Fruit fly (Drosophila melanogaster) whole organism, embryonic: Measurements from ENCODE around the gene Tmtc4.

ENCODE experiments used
- Ada2b ChIP-seq: fragments of 200-800 bp; sonication (Bioruptor generic); IDR thresholded peaks from 2 replicates; pipeline ENCODE4 v1.3.6; 2022; ENCODE audit warnings: missing biosample characterization, missing genetic modification characterization
- Asciz ChIP-seq: fragments of 200-800 bp; sonication (Bioruptor generic); optimal IDR thresholded peaks from 2 replicates; lab custom pipeline; 2017; ENCODE audit warnings: missing biosample characterization, mild to moderate bottlenecking, missing genetic modification characterization, missing genetic modification reagents
- CG10366 ChIP-seq: fragments of 200-800 bp; sonication (Bioruptor generic); IDR thresholded peaks from 2 replicates; pipeline ENCODE4 v1.3.6; 2022; ENCODE audit warnings: missing biosample characterization, missing genetic modification characterization
- CG10654 ChIP-seq: fragments of 200-800 bp; sonication (Bioruptor generic); optimal IDR thresholded peaks from 2 replicates; lab custom pipeline; 2016; ENCODE audit warnings: missing biosample characterization, missing genetic modification characterization
- CG10959 ChIP-seq: fragments of 200-800 bp; sonication (Bioruptor generic); IDR thresholded peaks from 2 replicates; pipeline ENCODE4 v1.3.6; 2022; ENCODE audit warnings: missing biosample characterization, missing genetic modification characterization
- CG11504 ChIP-seq: fragments of 200-800 bp; sonication (Bioruptor generic); optimal IDR thresholded peaks from 3 replicates; lab custom pipeline; 2019; ENCODE audit warnings: missing biosample characterization, mild to moderate bottlenecking, missing genetic modification characterization, moderate library complexity
- CG11695 ChIP-seq: fragments of 200-800 bp; sonication (Bioruptor generic); IDR thresholded peaks from 3 replicates; pipeline ENCODE4 v1.3.6; 2022; ENCODE audit warnings: missing biosample characterization, missing genetic modification characterization
- CG12769 ChIP-seq: fragments of 200-800 bp; sonication (Bioruptor generic); optimal IDR thresholded peaks from 2 replicates; lab custom pipeline; 2019; ENCODE audit warnings: missing biosample characterization, mild to moderate bottlenecking, missing genetic modification characterization, moderate library complexity
- CG13624 ChIP-seq: fragments of 200-800 bp; sonication (Bioruptor generic); optimal IDR thresholded peaks from 2 replicates; lab custom pipeline; 2016; ENCODE audit warnings: missing biosample characterization, missing genetic modification characterization
- CG17385 ChIP-seq: fragments of 200-800 bp; sonication (Bioruptor generic); optimal IDR thresholded peaks from 3 replicates; lab custom pipeline; 2018; ENCODE audit warnings: missing biosample characterization, mild to moderate bottlenecking, missing genetic modification characterization
- CG18262 ChIP-seq: fragments of 200-800 bp; optimal IDR thresholded peaks from 3 replicates; lab custom pipeline; 2019; ENCODE audit warnings: missing biosample characterization, mild to moderate bottlenecking, missing genetic modification characterization, moderate library complexity
- CG18619 ChIP-seq: fragments of 200-800 bp; sonication (Bioruptor generic); optimal IDR thresholded peaks from 3 replicates; lab custom pipeline; 2017; ENCODE audit warnings: missing biosample characterization, mild to moderate bottlenecking, missing genetic modification characterization
- CG18764 ChIP-seq: fragments of 200-800 bp; sonication (Bioruptor generic); optimal IDR thresholded peaks from 3 replicates; lab custom pipeline; 2016; ENCODE audit warnings: missing biosample characterization, missing genetic modification characterization
- CG2120 ChIP-seq: fragments of 200-800 bp; sonication (Bioruptor generic); optimal IDR thresholded peaks from 3 replicates; lab custom pipeline; 2016; ENCODE audit warnings: missing biosample characterization, missing genetic modification characterization
- CG31365 ChIP-seq: fragments of 200-800 bp; sonication (Bioruptor generic); optimal IDR thresholded peaks from 2 replicates; lab custom pipeline; 2018; ENCODE audit warnings: missing biosample characterization, mild to moderate bottlenecking, missing genetic modification characterization
- CG32532 ChIP-seq: fragments of 200-800 bp; sonication (Bioruptor generic); IDR thresholded peaks from 2 replicates; pipeline ENCODE4 v1.3.6; 2022; ENCODE audit warnings: missing biosample characterization, missing genetic modification characterization
- CG3838 ChIP-seq: fragments of 200-800 bp; sonication (Bioruptor generic); optimal IDR thresholded peaks from 3 replicates; lab custom pipeline; 2016; ENCODE audit warnings: missing biosample characterization, missing genetic modification characterization
- CG4404 ChIP-seq: fragments of 200-800 bp; sonication (Bioruptor generic); IDR thresholded peaks from 2 replicates; pipeline ENCODE4 v1.3.6; 2022; ENCODE audit warnings: missing biosample characterization, missing genetic modification characterization
- CG4854 ChIP-seq: fragments of 200-800 bp; sonication (Bioruptor generic); optimal IDR thresholded peaks from 2 replicates; lab custom pipeline; 2016; ENCODE audit warnings: missing biosample characterization, missing genetic modification characterization, inconsistent platforms
- CG6272 ChIP-seq: fragments of 200-800 bp; sonication (Bioruptor generic); IDR thresholded peaks from 2 replicates; pipeline ENCODE4 v1.3.6; 2022; ENCODE audit warnings: missing biosample characterization, missing genetic modification characterization
- CG8388 ChIP-seq: fragments of 200-800 bp; sonication (Bioruptor generic); optimal IDR thresholded peaks from 2 replicates; lab custom pipeline; 2019; ENCODE audit warnings: missing biosample characterization, mild to moderate bottlenecking, missing genetic modification characterization, moderate library complexity
- CG8924 ChIP-seq: fragments of 200-800 bp; optimal IDR thresholded peaks from 3 replicates; lab custom pipeline; 2019; ENCODE audit warnings: missing biosample characterization, mild to moderate bottlenecking, missing genetic modification characterization, moderate library complexity
- CG9215 ChIP-seq: fragments of 200-800 bp; sonication (Bioruptor generic); IDR thresholded peaks from 2 replicates; pipeline ENCODE4 v1.3.6; 2022; ENCODE audit warnings: missing biosample characterization, missing genetic modification characterization
- Gsc ChIP-seq: fragments of 200-800 bp; sonication (Bioruptor generic); IDR thresholded peaks from 2 replicates; pipeline ENCODE4 v1.3.6; 2022; ENCODE audit warnings: missing biosample characterization, missing genetic modification characterization
- Hmr ChIP-seq: fragments of 200-800 bp; sonication (Bioruptor generic); optimal IDR thresholded peaks from 3 replicates; lab custom pipeline; 2017; ENCODE audit warnings: mild to moderate bottlenecking, missing biosample characterization, missing genetic modification reagents, missing genetic modification characterization
- Hsf ChIP-seq: fragments of 200-800 bp; sonication (Bioruptor generic); optimal IDR thresholded peaks from 3 replicates; lab custom pipeline; 2016; ENCODE audit warnings: missing biosample characterization, missing genetic modification characterization
- Jarid2 ChIP-seq: fragments of 200-800 bp; sonication (Bioruptor generic); optimal IDR thresholded peaks from 3 replicates; lab custom pipeline; 2017; ENCODE audit warnings: mild to moderate bottlenecking, missing biosample characterization, missing genetic modification reagents, missing genetic modification characterization
- Mes4 ChIP-seq: fragments of 200-800 bp; sonication (Bioruptor generic); optimal IDR thresholded peaks from 2 replicates; lab custom pipeline; 2016; ENCODE audit warnings: missing biosample characterization, missing genetic modification characterization
- NC2β ChIP-seq: fragments of 200-800 bp; sonication (Bioruptor generic); optimal IDR thresholded peaks from 2 replicates; lab custom pipeline; 2016; ENCODE audit warnings: missing biosample characterization, missing genetic modification characterization
- Scr ChIP-seq: fragments of 200-800 bp; sonication (Bioruptor generic); IDR thresholded peaks from 2 replicates; pipeline ENCODE4 v1.3.6; 2022; ENCODE audit warnings: missing biosample characterization, missing genetic modification characterization; ENCODE audit not compliant: partially characterized antibody
- Sox100B ChIP-seq: fragments of 200-800 bp; sonication (Bioruptor generic); optimal IDR thresholded peaks from 3 replicates; lab custom pipeline; 2018; ENCODE audit warnings: missing biosample characterization, mild to moderate bottlenecking, missing genetic modification characterization
- Sry-β ChIP-seq: fragments of 200-800 bp; sonication (Bioruptor generic); optimal IDR thresholded peaks from 2 replicates; lab custom pipeline; 2018; ENCODE audit warnings: missing biosample characterization, mild to moderate bottlenecking, missing genetic modification characterization, moderate library complexity
- ab ChIP-seq: fragments of 200-800 bp; sonication (Bioruptor generic); optimal IDR thresholded peaks from 2 replicates; lab custom pipeline; 2016; ENCODE audit warnings: missing biosample characterization, missing genetic modification characterization
- ase ChIP-seq: fragments of 200-800 bp; sonication (Bioruptor generic); IDR thresholded peaks from 3 replicates; pipeline ENCODE4 v1.3.6; 2022; ENCODE audit warnings: missing biosample characterization, missing genetic modification characterization
- ato ChIP-seq: fragments of 200-800 bp; sonication (Bioruptor generic); IDR thresholded peaks from 2 replicates; pipeline ENCODE4 v1.3.6; 2022; ENCODE audit warnings: missing biosample characterization, missing genetic modification characterization; ENCODE audit not compliant: partially characterized antibody
- az2 ChIP-seq: fragments of 200-800 bp; sonication (Bioruptor generic); optimal IDR thresholded peaks from 3 replicates; lab custom pipeline; 2016; ENCODE audit warnings: missing biosample characterization, missing genetic modification characterization
- bbx ChIP-seq: fragments of 200-800 bp; sonication (Bioruptor generic); IDR thresholded peaks from 2 replicates; pipeline ENCODE4 v1.3.6; 2022; ENCODE audit warnings: missing biosample characterization, missing genetic modification characterization; ENCODE audit not compliant: partially characterized antibody
- br ChIP-seq: fragments of >200 bp; optimal IDR thresholded peaks from 2 replicates; lab custom pipeline; 2017
- cg ChIP-seq: fragments of 200-800 bp; sonication (Bioruptor generic); optimal IDR thresholded peaks from 3 replicates; lab custom pipeline; 2019; ENCODE audit warnings: missing biosample characterization, mild to moderate bottlenecking, missing genetic modification characterization, moderate library complexity
- dysf ChIP-seq: fragments of 200-800 bp; sonication (Bioruptor generic); IDR thresholded peaks from 3 replicates; pipeline ENCODE4 v1.3.6; 2022; ENCODE audit warnings: missing biosample characterization, missing genetic modification characterization
- fu2 ChIP-seq: fragments of 200-800 bp; sonication (Bioruptor generic); optimal IDR thresholded peaks from 2 replicates; lab custom pipeline; 2016; ENCODE audit warnings: missing biosample characterization, missing genetic modification characterization
- gfzf ChIP-seq: fragments of 200-800 bp; sonication (Bioruptor generic); optimal IDR thresholded peaks from 2 replicates; lab custom pipeline; 2016; ENCODE audit warnings: missing biosample characterization, mild to moderate bottlenecking, missing genetic modification characterization, moderate library complexity
- p53 ChIP-seq: fragments of 200-800 bp; sonication (Bioruptor generic); optimal IDR thresholded peaks from 2 replicates; lab custom pipeline; 2016; ENCODE audit warnings: missing biosample characterization, missing genetic modification characterization
- peb ChIP-seq: fragments of 200-800 bp; sonication (Bioruptor generic); IDR thresholded peaks from 2 replicates; pipeline ENCODE4 v1.3.6; 2022; ENCODE audit warnings: missing biosample characterization, missing genetic modification characterization
- pfk ChIP-seq: fragments of 200-800 bp; sonication (Bioruptor generic); optimal IDR thresholded peaks from 2 replicates; lab custom pipeline; 2018; ENCODE audit warnings: missing biosample characterization, mild to moderate bottlenecking, missing genetic modification characterization, moderate library complexity
- scrt ChIP-seq: fragments of 200-800 bp; sonication (Bioruptor generic); optimal IDR thresholded peaks from 2 replicates; lab custom pipeline; 2018; ENCODE audit warnings: missing biosample characterization, mild to moderate bottlenecking, missing genetic modification characterization, moderate library complexity
- sim ChIP-seq: fragments of 200-800 bp; sonication (Bioruptor generic); IDR thresholded peaks from 2 replicates; pipeline ENCODE4 v1.3.6; 2022; ENCODE audit warnings: missing biosample characterization, missing genetic modification characterization
- sisA ChIP-seq: fragments of 200-800 bp; sonication (Bioruptor generic); IDR thresholded peaks from 2 replicates; pipeline ENCODE4 v1.3.6; 2022; ENCODE audit warnings: missing biosample characterization, missing genetic modification characterization
- so ChIP-seq: fragments of 200-800 bp; sonication (Bioruptor generic); IDR thresholded peaks from 3 replicates; pipeline ENCODE4 v1.3.6; 2022; ENCODE audit warnings: missing biosample characterization, missing genetic modification characterization
- tap ChIP-seq: fragments of 200-800 bp; optimal IDR thresholded peaks from 3 replicates; lab custom pipeline; 2019; ENCODE audit warnings: missing biosample characterization, mild to moderate bottlenecking, missing genetic modification characterization, moderate library complexity
- trem ChIP-seq: fragments of 200-800 bp; optimal IDR thresholded peaks from 3 replicates; lab custom pipeline; 2019; ENCODE audit warnings: missing biosample characterization, mild to moderate bottlenecking, missing genetic modification characterization, moderate library complexity

Tmtc4 gene

DNA sequence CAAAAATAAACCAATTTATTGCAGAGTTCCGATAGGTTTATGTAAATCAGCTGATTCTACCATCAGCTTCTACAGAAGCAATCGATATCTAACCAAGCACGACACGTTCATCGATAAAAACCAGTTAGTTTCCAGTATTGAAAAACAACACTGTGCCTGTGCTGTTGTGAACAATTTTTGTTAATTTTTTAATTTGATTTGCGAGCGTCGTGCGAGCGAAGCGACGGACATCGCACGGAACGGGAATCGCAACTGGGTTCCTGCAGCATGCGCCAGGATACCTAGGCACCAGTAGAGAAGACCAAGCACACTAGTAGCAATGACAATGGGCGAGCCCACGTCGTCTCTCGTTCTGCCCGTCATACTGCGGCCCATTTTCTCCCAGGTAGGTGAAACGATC lies 20.8 kb downstream of the Tmtc4 start, which contains the start of the genes Ccm3 and CG6136 (continued):
- peak; percentile 91 for TF ChIP-seq Scr
- no peak for TF ChIP-seq sim (GFP tag; lab: Robert Waterston, UW)
- no peak for TF ChIP-seq pfk (GFP tag; lab: Kevin White, UChicago)
- no peak for TF ChIP-seq Sry-β (GFP tag; lab: Kevin White, UChicago)
- no peak for TF ChIP-seq so (GFP tag; lab: Robert Waterston, UW)
- no peak for TF ChIP-seq Gsc (GFP tag; lab: Robert Waterston, UW)
- TF ChIP-seq cg (GFP tag; lab: Kevin White, UChicago): no peak
- TF ChIP-seq gfzf (GFP tag; lab: Kevin White, UChicago): no peak
- TF ChIP-seq CG18262: no peak
- peak; percentile 33 for TF ChIP-seq CG4854 (GFP tag; lab: Kevin White, UChicago)
- peak; percentile 10 for TF ChIP-seq CG18764 (GFP tag; lab: Kevin White, UChicago)
- peak; percentile 35 for TF ChIP-seq Hsf (GFP tag; lab: Kevin White, UChicago)
- no peak for TF ChIP-seq scrt (GFP tag; lab: Kevin White, UChicago)
- peak; percentile 21 for TF ChIP-seq CG10654 (GFP tag; lab: Kevin White, UChicago)
- TF ChIP-seq CG8388 (GFP tag; lab: Kevin White, UChicago): no peak
- no peak for TF ChIP-seq Asciz (GFP tag; lab: Kevin White, UChicago)
- TF ChIP-seq CG32532 (GFP tag; lab: Robert Waterston, UW): peak; percentile 62
- no peak for TF ChIP-seq Ada2b (GFP tag; lab: Robert Waterston, UW)
- no peak for TF ChIP-seq az2 (GFP tag; lab: Kevin White, UChicago)
- no peak for TF ChIP-seq ase (GFP tag; lab: Robert Waterston, UW)
- TF ChIP-seq dysf: peak; percentile 43; the same call in 2 of the 3 replicates
- TF ChIP-seq Mes4 (GFP tag; lab: Kevin White, UChicago): no peak
- TF ChIP-seq CG4404 (GFP tag; lab: Robert Waterston, UW): peak; percentile 25; the same call in 1 of the 2 replicates
- TF ChIP-seq tap (tag; lab: Kevin White, UChicago): no peak
- peak; percentile 35 for TF ChIP-seq NC2β
- TF ChIP-seq CG11504: no peak
- no peak for TF ChIP-seq Jarid2 (GFP tag; lab: Kevin White, UChicago)
- TF ChIP-seq ab (GFP tag; lab: Kevin White, UChicago): no peak
- TF ChIP-seq br (lab: Kevin White, UChicago): no peak
- peak; percentile 57 for TF ChIP-seq CG8924 (tag; lab: Kevin White, UChicago)
- TF ChIP-seq CG3838 (GFP tag; lab: Kevin White, UChicago): no peak
- TF ChIP-seq p53 (GFP tag; lab: Kevin White, UChicago): peak; percentile 19
- TF ChIP-seq CG10366 (GFP tag; lab: Robert Waterston, UW): peak; percentile 23; the same call in 1 of the 2 replicates
- peak; percentile 41 for TF ChIP-seq CG17385 (GFP tag; lab: Kevin White, UChicago)
- TF ChIP-seq ato (GFP tag; lab: Robert Waterston, UW): peak; percentile 95
- no peak for TF ChIP-seq CG12769
- TF ChIP-seq bbx (GFP tag; lab: Robert Waterston, UW): peak; percentile 95
- TF ChIP-seq fu2 (GFP tag; lab: Kevin White, UChicago): no peak
- TF ChIP-seq CG10959 (GFP tag; lab: Robert Waterston, UW): 0 out of 2 replicates have a peak, but pooled peaks have one; percentile 29
- TF ChIP-seq CG18619 (GFP tag; lab: Kevin White, UChicago): peak; percentile 11
- peak; percentile 53 for TF ChIP-seq trem (tag; lab: Kevin White, UChicago)
- TF ChIP-seq Hmr (GFP tag; lab: Kevin White, UChicago): peak; percentile 69
- TF ChIP-seq CG9215 (GFP tag; lab: Robert Waterston, UW): no peak
- TF ChIP-seq sisA (GFP tag; lab: Robert Waterston, UW): 0 out of 2 replicates have a peak, but pooled peaks have one; percentile 12
- no peak for TF ChIP-seq Sox100B (GFP tag; lab: Kevin White, UChicago)
- no peak for TF ChIP-seq CG31365 (tag; lab: Kevin White, UChicago)
- TF ChIP-seq CG11695 (GFP tag; lab: Robert Waterston, UW): 0 out of 3 replicates have a peak, but pooled peaks have one; percentile 23
- TF ChIP-seq CG13624 (GFP tag; lab: Kevin White, UChicago): peak; percentile 74
- peak; percentile 72 for TF ChIP-seq CG2120 (GFP tag; lab: Kevin White, UChicago)
- TF ChIP-seq peb: no peak
- TF ChIP-seq CG6272: 0 out of 2 replicates have a peak, but pooled peaks have one; percentile 10
